Worm (Caenorhabditis elegans) whole organism, L3 larva: ENCODE measurements around the gene egas-1.

Experiments used
- ZK546.5 ChIP-seq: sonication (generic microtip); optimal IDR thresholded peaks from 2 replicates; lab custom pipeline; 2017; ENCODE audit warnings: missing biosample characterization, missing genetic modification characterization
- ceh-82 ChIP-seq: fragments of 150-350 bp; optimal IDR thresholded peaks from 2 replicates; lab custom pipeline; 2014; ENCODE audit warnings: missing biosample characterization, missing genetic modification characterization
- egl-27 ChIP-seq: sonication (generic microtip); optimal IDR thresholded peaks from 4 replicates; lab custom pipeline; 2017; ENCODE audit warnings: missing biosample characterization, missing genetic modification reagents, missing genetic modification characterization
- elt-1 ChIP-seq: fragments of 150-350 bp; optimal IDR thresholded peaks from 2 replicates; lab custom pipeline; 2014; ENCODE audit warnings: missing biosample characterization, missing genetic modification characterization
- jun-1 ChIP-seq: fragments of 150-350 bp; optimal IDR thresholded peaks from 2 replicates; lab custom pipeline; 2014; ENCODE audit warnings: missing biosample characterization, missing genetic modification reagents, missing genetic modification characterization
- lin-39 ChIP-seq: fragments of 150-350 bp; optimal IDR thresholded peaks from 2 replicates; lab custom pipeline; 2018; ENCODE audit warnings: missing biosample characterization, missing genetic modification reagents, missing genetic modification characterization
- mdl-1 ChIP-seq: fragments of 150-350 bp; optimal IDR thresholded peaks from 2 replicates; lab custom pipeline; 2014; ENCODE audit warnings: missing biosample characterization, missing genetic modification characterization
- skn-1 ChIP-seq: fragments of 150-350 bp; optimal IDR thresholded peaks from 2 replicates; lab custom pipeline; 2014; ENCODE audit warnings: missing biosample characterization, missing genetic modification characterization
- snpc-4 ChIP-seq: fragments of 150-350 bp; optimal IDR thresholded peaks from 2 replicates; lab custom pipeline; 2014; ENCODE audit warnings: missing biosample characterization, missing genetic modification characterization
- unc-39 ChIP-seq: sonication (generic microtip); optimal IDR thresholded peaks from 4 replicates; lab custom pipeline; 2017; ENCODE audit warnings: missing biosample characterization, missing genetic modification characterization

DNA sequence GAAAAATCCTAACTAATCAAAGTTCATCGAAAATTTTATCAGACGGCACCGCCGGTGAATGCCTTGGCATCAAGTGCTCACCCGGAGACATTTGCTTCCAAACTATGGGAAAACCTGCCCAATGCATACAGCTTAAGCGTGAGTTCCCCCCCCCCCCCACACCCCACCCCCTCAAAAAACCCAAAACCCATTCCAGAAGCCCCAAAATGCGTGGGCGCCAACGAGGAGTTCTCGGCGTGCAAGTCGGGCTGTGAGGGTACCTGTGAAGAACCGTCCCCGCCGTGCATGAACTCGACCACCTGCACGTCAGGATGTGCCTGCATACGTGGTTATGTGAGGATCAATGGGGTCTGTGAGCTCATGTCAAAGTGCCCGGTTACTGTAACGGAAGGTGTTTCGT lies 34.3 kb downstream of the egas-1 start:
- no peak for TF ChIP-seq jun-1 (tag; lab: Kevin White, UChicago)
- TF ChIP-seq unc-39 (tag; lab: Kevin White, UChicago) = no peak
- no peak for TF ChIP-seq skn-1 (tag; lab: Kevin White, UChicago)
- TF ChIP-seq ceh-82 (tag; lab: Kevin White, UChicago) = no peak
- TF ChIP-seq egl-27 (tag; lab: Kevin White, UChicago) = no peak
- TF ChIP-seq mdl-1 (tag; lab: Kevin White, UChicago) = no peak
- no peak for TF ChIP-seq elt-1 (tag; lab: Kevin White, UChicago)
- TF ChIP-seq snpc-4 (tag; lab: Kevin White, UChicago) = no peak
- TF ChIP-seq lin-39 (tag; lab: Kevin White, UChicago) = no peak
- TF ChIP-seq ZK546.5 (tag; lab: Kevin White, UChicago) = no peak
